Worm (Caenorhabditis elegans): ENCODE data around the gene F59H6.14.

DNA sequence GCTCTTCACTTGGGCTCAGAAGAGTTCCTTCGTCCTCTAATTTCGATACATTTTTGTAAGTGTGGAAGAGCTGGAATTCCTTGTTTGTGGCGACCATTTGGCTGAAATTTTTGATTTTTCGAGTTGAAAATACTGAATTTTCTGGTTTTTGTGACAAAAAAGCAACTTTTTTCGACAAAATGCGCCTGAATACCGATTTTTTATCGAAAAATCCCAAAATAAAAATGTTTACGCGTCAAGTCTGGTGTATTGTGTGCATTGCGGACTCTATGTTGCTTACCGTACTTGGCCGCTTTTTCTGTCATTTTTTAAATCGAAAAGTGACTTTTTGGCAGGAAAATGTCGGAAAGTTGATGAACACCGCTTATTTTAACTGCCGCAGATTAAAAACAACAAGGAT, 3.0 kb upstream of the F59H6.14 start, which contains the start of gene bath-3:
- TF ChIP-seq mxl-1 (tag; optimal IDR thresholded peaks at IDR 0.05) (no peak), snpc-4 (GFP tag; optimal IDR thresholded peaks at IDR 0.05) (no peak), snpc-4 (tag; optimal IDR thresholded peaks at IDR 0.05) (no peak), unc-62 (GFP tag; optimal IDR thresholded peaks at IDR 0.05) (no peak), hsf-1 (GFP tag; IDR thresholded peaks at IDR 0.05) (no peak), Y53G8AR.9 (GFP tag; conservative IDR thresholded peaks at IDR 0.05) (no peak), rpc-1 (optimal IDR thresholded peaks at IDR 0.05) (no peak), rpc-1 (tag; optimal IDR thresholded peaks at IDR 0.05) (no peak)
